Worm (Caenorhabditis elegans) whole organism, late embryonic: Measurements from ENCODE around the gene nspf-2.

ENCODE experiments used
- ahr-1 ChIP-seq: sonication (generic microtip); optimal IDR thresholded peaks from 2 replicates; lab custom pipeline; 2016; ENCODE audit warnings: missing genetic modification characterization, missing compliant biosample characterization
- ceh-14 ChIP-seq: sonication (generic microtip); optimal IDR thresholded peaks from 2 replicates; lab custom pipeline; 2016; ENCODE audit warnings: missing genotype, missing genetic modification characterization, missing compliant biosample characterization
- ceh-19 ChIP-seq: fragments of 200-800 bp; sonication (Bioruptor generic); optimal IDR thresholded peaks from 2 replicates; lab custom pipeline; 2018; ENCODE audit warnings: mild to moderate bottlenecking, missing genetic modification characterization, missing compliant biosample characterization
- ceh-30 ChIP-seq: fragments of 150-350 bp; optimal IDR thresholded peaks from 2 replicates; lab custom pipeline; 2014; ENCODE audit warnings: missing biosample characterization, missing genetic modification characterization
- dmd-4 ChIP-seq: sonication (generic microtip); optimal IDR thresholded peaks from 2 replicates; lab custom pipeline; 2016; ENCODE audit warnings: borderline replicate concordance, missing genetic modification characterization, missing compliant biosample characterization
- hlh-6 ChIP-seq: sonication (generic microtip); optimal IDR thresholded peaks from 2 replicates; lab custom pipeline; 2016; ENCODE audit warnings: missing genotype, missing genetic modification characterization, missing compliant biosample characterization
- pag-3 ChIP-seq: sonication (generic microtip); optimal IDR thresholded peaks from 2 replicates; lab custom pipeline; 2016; ENCODE audit warnings: missing compliant biosample characterization, missing genetic modification characterization, borderline replicate concordance
- ref-2 ChIP-seq: sonication (generic microtip); optimal IDR thresholded peaks from 2 replicates; lab custom pipeline; 2016; ENCODE audit warnings: missing genetic modification characterization, missing compliant biosample characterization
- ttx-3 ChIP-seq: sonication (generic microtip); optimal IDR thresholded peaks from 2 replicates; lab custom pipeline; 2016; ENCODE audit warnings: missing genetic modification reagents, missing genetic modification characterization, missing compliant biosample characterization
- zip-5 ChIP-seq: sonication (generic microtip); optimal IDR thresholded peaks from 2 replicates; lab custom pipeline; 2016; ENCODE audit warnings: missing genetic modification characterization, missing compliant biosample characterization

nspf-2 gene

DNA sequence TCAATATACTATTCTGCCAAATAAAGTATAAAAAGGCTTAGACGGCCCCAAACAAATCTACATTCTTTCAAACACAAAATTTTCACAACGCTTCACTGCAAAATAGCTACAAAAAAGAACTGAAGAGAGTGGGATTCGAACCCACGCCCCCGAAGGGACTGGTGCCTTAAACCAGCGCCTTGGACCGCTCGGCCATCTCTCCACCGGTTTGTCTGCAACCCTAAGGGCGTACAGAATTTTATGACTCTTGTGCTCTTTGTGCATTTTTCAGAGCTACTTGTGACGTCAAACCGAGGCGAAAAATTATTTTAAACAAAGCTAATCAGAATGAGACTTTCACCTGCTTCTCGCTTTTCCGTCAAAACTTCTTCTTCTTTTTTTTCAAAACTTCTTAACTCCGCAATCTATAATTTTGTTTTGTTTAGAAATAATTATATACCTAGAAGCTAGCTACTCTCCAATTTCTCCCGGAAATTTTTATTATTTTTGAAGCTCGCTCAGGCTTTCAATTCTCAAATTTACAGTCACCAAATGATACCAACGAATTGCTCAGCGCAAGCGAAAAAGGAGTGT is 47.5 kb downstream of the nspf-2 start, which contains the start of gene T05A8.8:
TSS of gene T05A8.8 (plus strand) at position 523 of the 573 bp plus-strand sequence.
- TF ChIP-seq pag-3 (tag; lab: Kevin White, UChicago) = no peak
- no peak for TF ChIP-seq ttx-3
- no peak for TF ChIP-seq ceh-19
- no peak for TF ChIP-seq ceh-14 (tag; lab: Kevin White, UChicago)
- TF ChIP-seq zip-5 (tag; lab: Kevin White, UChicago) = no peak
- no peak for TF ChIP-seq ceh-30

DNA sequence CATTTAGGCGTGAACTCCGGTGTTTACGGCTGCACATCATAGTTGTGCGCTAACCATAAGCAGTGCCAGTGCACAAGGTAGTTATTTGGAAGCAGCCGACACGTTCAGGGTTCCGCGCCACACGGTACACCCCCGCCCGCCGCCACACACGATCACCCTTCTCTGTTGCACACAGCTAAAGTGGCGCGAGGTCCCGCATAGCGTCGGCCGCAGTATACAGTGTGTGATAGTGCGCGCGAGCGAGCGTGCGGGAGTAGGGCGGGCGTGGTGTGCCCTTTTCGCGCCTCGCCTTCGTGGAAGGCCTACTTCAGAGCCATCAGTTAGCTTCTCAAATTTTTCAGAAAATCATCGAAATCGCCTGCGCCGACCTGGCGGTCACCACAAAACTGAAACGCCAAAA is 48.2 kb downstream of the nspf-2 start:
- TF ChIP-seq dmd-4 (tag; lab: Kevin White, UChicago) (peak; percentile 9), ahr-1 (tag; lab: Kevin White, UChicago) (no peak), ref-2 (peak; percentile 4), hlh-6 (tag; lab: Kevin White, UChicago) (peak; percentile 37)
